Worm (Caenorhabditis elegans): Measurements from ENCODE around the gene Y54G2A.18.

- TF ChIP-seq nhr-77 (tag; optimal IDR thresholded peaks at IDR 0.05) (no peak), ceh-82 (tag; optimal IDR thresholded peaks at IDR 0.05) (no peak), mbf-1 (tag; optimal IDR thresholded peaks at IDR 0.05) (no peak), C34F6.9 (tag; optimal IDR thresholded peaks at IDR 0.05) (no peak), mab-5 (tag; optimal IDR thresholded peaks at IDR 0.05) (no peak), nhr-12 (tag; optimal IDR thresholded peaks at IDR 0.05) (no peak), ztf-4 (tag; optimal IDR thresholded peaks at IDR 0.05) (no peak), elt-1 (tag; optimal IDR thresholded peaks at IDR 0.05) (no peak), ama-1 (optimal IDR thresholded peaks at IDR 0.05) (no peak), nhr-237 (tag; optimal IDR thresholded peaks at IDR 0.05) (no peak), blmp-1 (tag; optimal IDR thresholded peaks at IDR 0.05; ENCODE audit: insufficient read depth) (no peak), skn-1 (tag; optimal IDR thresholded peaks at IDR 0.05) (no peak), nhr-23 (tag; optimal IDR thresholded peaks at IDR 0.05) (no peak)
Measured at ce11 chrIV:2931228-2931627, 38.9 kb upstream of the Y54G2A.18 start, which contains the start of gene samt-1.

All from whole organism, L2 larva.